Worm (Caenorhabditis elegans) whole organism, L3 larva: ENCODE data around the gene snpc-1.2.

Experiments
- pqm-1 ChIP-seq: fragments of 150-350 bp; optimal IDR thresholded peaks from 2 replicates; lab custom pipeline; 2017; ENCODE audit warnings: missing biosample characterization, missing genetic modification characterization, inconsistent platforms
- snpc-4 ChIP-seq: fragments of 150-350 bp; optimal IDR thresholded peaks from 2 replicates; lab custom pipeline; 2014; ENCODE audit warnings: missing biosample characterization, missing genetic modification characterization
- unc-62 ChIP-seq: fragments of 150-350 bp; sonication (generic microtip); optimal IDR thresholded peaks from 4 replicates; lab custom pipeline; 2014; ENCODE audit warnings: missing biosample characterization, missing genetic modification reagents, missing genetic modification characterization
- ztf-4 ChIP-seq: fragments of 150-350 bp; optimal IDR thresholded peaks from 2 replicates; lab custom pipeline; 2014; ENCODE audit warnings: missing biosample characterization, missing genetic modification characterization

ce11 chrIII:13216488-13217016 is 47.2 kb upstream of the snpc-1.2 start:
- TF ChIP-seq ztf-4, result no peak
- no peak for TF ChIP-seq pqm-1 (tag; lab: Kevin White, UChicago)
- TF ChIP-seq unc-62 (GFP tag; lab: Kevin White, UChicago), result no peak
- no peak for TF ChIP-seq snpc-4 (tag; lab: Kevin White, UChicago)
